Worm (Caenorhabditis elegans) whole organism, L4 larva: ENCODE data around the gene gcy-6.
A peak's percentile ranks its signal among the peaks of the same experiment; 100 is the strongest.

Experiments
- D1046.2 ChIP-seq: fragments of 200-800 bp; sonication (Bioruptor generic); IDR thresholded peaks from 2 replicates; pipeline ENCODE4 v1.3.6; 2022; ENCODE audit warnings: missing genetic modification characterization, missing compliant biosample characterization
- F10B5.3 ChIP-seq: sonication (generic microtip); optimal IDR thresholded peaks from 2 replicates; lab custom pipeline; 2016; ENCODE audit warnings: mild to moderate bottlenecking, missing genetic modification characterization, missing compliant biosample characterization
- F37D6.2 ChIP-seq: sonication (generic microtip); optimal IDR thresholded peaks from 2 replicates; lab custom pipeline; 2016; ENCODE audit warnings: mild to moderate bottlenecking, missing genetic modification characterization, missing compliant biosample characterization
- F49E8.2 ChIP-seq: sonication (generic microtip); optimal IDR thresholded peaks from 2 replicates; lab custom pipeline; 2016; ENCODE audit warnings: missing compliant biosample characterization, mild to moderate bottlenecking, missing genetic modification characterization, borderline replicate concordance
- ZK337.2 ChIP-seq: fragments of 200-800 bp; sonication (Bioruptor generic); IDR thresholded peaks from 2 replicates; pipeline ENCODE4 v1.3.6; 2022; ENCODE audit warnings: missing genetic modification reagents, missing genetic modification characterization, missing compliant biosample characterization
- ZK546.5 ChIP-seq, 2 experiments: sonication (generic microtip); optimal IDR thresholded peaks; 2 replicates each; lab custom pipeline; 2017; ENCODE audit warnings: missing biosample characterization in 2 of 2, missing genetic modification characterization in 2 of 2
- aha-1 ChIP-seq: fragments of 150-350 bp; peaks from one replicate; lab custom pipeline; 2014; ENCODE audit warnings: missing biosample characterization, missing genetic modification characterization
- ceh-28 ChIP-seq: fragments of 150-350 bp; optimal IDR thresholded peaks from 2 replicates; lab custom pipeline; 2014; ENCODE audit warnings: missing biosample characterization, missing genetic modification reagents, missing genetic modification characterization
- ceh-82 ChIP-seq: sonication (generic microtip); optimal IDR thresholded peaks from 2 replicates; lab custom pipeline; 2017; ENCODE audit warnings: missing biosample characterization, missing genetic modification characterization
- ctbp-1 ChIP-seq: fragments of 200-800 bp; sonication (Bioruptor generic); IDR thresholded peaks from 2 replicates; pipeline ENCODE4 v1.3.6; 2022; ENCODE audit warnings: missing genetic modification reagents, missing genetic modification characterization, missing compliant biosample characterization
- daf-16 ChIP-seq, 3 experiments: sonication (generic microtip); optimal IDR thresholded peaks; 2 replicates each; lab custom pipeline; 2016 to 2017; ENCODE audit warnings: missing genetic modification characterization in 3 of 3, missing genetic modification reagents in 3 of 3, mild to moderate bottlenecking in 2 of 3, missing compliant biosample characterization in 2 of 3, missing biosample characterization in 1 of 3, moderate library complexity in 1 of 3
- duxl-1 ChIP-seq: sonication (generic microtip); optimal IDR thresholded peaks from 2 replicates; lab custom pipeline; 2016; ENCODE audit warnings: mild to moderate bottlenecking, missing genetic modification characterization, moderate library complexity, missing compliant biosample characterization; ENCODE audit not compliant: poor library complexity
- dve-1 ChIP-seq: sonication (generic microtip); optimal IDR thresholded peaks from 2 replicates; lab custom pipeline; 2017; ENCODE audit warnings: antibody characterized with exemption, mild to moderate bottlenecking, missing genetic modification characterization, missing compliant biosample characterization; ENCODE audit not compliant: insufficient read depth
- fkh-10 ChIP-seq: fragments of 150-350 bp; optimal IDR thresholded peaks from 2 replicates; lab custom pipeline; 2014; ENCODE audit warnings: missing biosample characterization, missing genetic modification reagents, missing genetic modification characterization
- fos-1 ChIP-seq: fragments of 150-350 bp; optimal IDR thresholded peaks from 2 replicates; lab custom pipeline; 2014; ENCODE audit warnings: missing biosample characterization, missing genetic modification characterization
- hif-1 ChIP-seq, 2 experiments: sonication (generic microtip); optimal IDR thresholded peaks; 2 replicates each; lab custom pipeline; 2016 to 2017; ENCODE audit warnings: missing compliant biosample characterization in 2 of 2, missing genetic modification characterization in 2 of 2, missing genetic modification reagents in 2 of 2, missing genotype in 2 of 2, mild to moderate bottlenecking in 1 of 2
- hlh-11 ChIP-seq: fragments of 200-800 bp; sonication (Bioruptor generic); optimal IDR thresholded peaks from 2 replicates; lab custom pipeline; 2018; ENCODE audit warnings: mild to moderate bottlenecking, missing genetic modification characterization, missing compliant biosample characterization
- hlh-30 ChIP-seq: sonication (generic microtip); optimal IDR thresholded peaks from 2 replicates; lab custom pipeline; 2017; ENCODE audit warnings: antibody characterized with exemption, mild to moderate bottlenecking, missing genetic modification characterization, missing compliant biosample characterization; ENCODE audit not compliant: insufficient read depth
- hmg-1.1 ChIP-seq: fragments of 200-800 bp; sonication (Bioruptor generic); IDR thresholded peaks from 2 replicates; pipeline ENCODE4 v1.3.6; 2022; ENCODE audit warnings: missing genetic modification reagents, missing genetic modification characterization, missing compliant biosample characterization
- lin-29 ChIP-seq: fragments of 200-800 bp; sonication (Bioruptor generic); IDR thresholded peaks from 2 replicates; pipeline ENCODE4 v1.3.6; 2022; ENCODE audit warnings: missing genetic modification reagents, missing genetic modification characterization, missing compliant biosample characterization
- lsy-2 ChIP-seq, 2 experiments: fragments of 150-350 bp in 1 of 2; sonication (generic microtip) in 1 of 2; optimal IDR thresholded peaks; 2 replicates each; lab custom pipeline; 2014 to 2017; ENCODE audit warnings: missing biosample characterization in 2 of 2, missing genetic modification characterization in 2 of 2
- madf-9 ChIP-seq: fragments of 200-800 bp; sonication (Bioruptor generic); conservative IDR thresholded peaks from 2 replicates; pipeline ENCODE4 v1.3.6; 2022; ENCODE audit warnings: missing genetic modification reagents, missing genetic modification characterization, missing compliant biosample characterization
- mdl-1 ChIP-seq, 2 experiments: fragments of 150-350 bp in 1 of 2; sonication (generic microtip) in 1 of 2; optimal IDR thresholded peaks; 2 replicates each; lab custom pipeline; 2014 to 2017; ENCODE audit warnings: missing biosample characterization in 2 of 2, missing genetic modification characterization in 2 of 2
- mep-1 ChIP-seq: fragments of 150-350 bp; sonication (generic microtip); optimal IDR thresholded peaks from 3 replicates; lab custom pipeline; 2014; ENCODE audit warnings: missing biosample characterization, missing genetic modification characterization
- nhr-102 ChIP-seq: sonication (generic microtip); optimal IDR thresholded peaks from 2 replicates; lab custom pipeline; 2016; ENCODE audit warnings: mild to moderate bottlenecking, missing genetic modification characterization, moderate library complexity, missing compliant biosample characterization
- nhr-76 ChIP-seq: fragments of 150-350 bp; optimal IDR thresholded peaks from 2 replicates; lab custom pipeline; 2014; ENCODE audit warnings: missing biosample characterization, missing genetic modification characterization
- rbr-2 ChIP-seq: sonication (generic microtip); optimal IDR thresholded peaks from 2 replicates; lab custom pipeline; 2016; ENCODE audit warnings: missing genotype, missing genetic modification characterization, missing compliant biosample characterization
- set-16 ChIP-seq: fragments of 200-800 bp; sonication (Bioruptor generic); IDR thresholded peaks from 2 replicates; pipeline ENCODE4 v1.3.6; 2022; ENCODE audit warnings: missing genetic modification reagents, missing genetic modification characterization, missing compliant biosample characterization
- skn-1 ChIP-seq: fragments of 150-350 bp; optimal IDR thresholded peaks from 2 replicates; lab custom pipeline; 2014; ENCODE audit warnings: missing biosample characterization, missing genetic modification characterization
- tra-1 ChIP-seq: fragments of 200-800 bp; sonication (Bioruptor generic); IDR thresholded peaks from 2 replicates; pipeline ENCODE4 v1.3.6; 2022; ENCODE audit warnings: missing genetic modification reagents, missing genetic modification characterization, missing compliant biosample characterization
- unc-62 ChIP-seq, 3 experiments: fragments of 150-350 bp in 1 of 3; sonication (generic microtip); optimal IDR thresholded peaks in 2 of 3; peaks in 1 of 3; 1 replicate in 1 of 3; 2 replicates in 2 of 3; lab custom pipeline; 2014 to 2017; ENCODE audit warnings: missing biosample characterization in 3 of 3, missing genetic modification characterization in 3 of 3, missing genetic modification reagents in 3 of 3, missing genotype in 1 of 3

The gcy-6 gene

DNA sequence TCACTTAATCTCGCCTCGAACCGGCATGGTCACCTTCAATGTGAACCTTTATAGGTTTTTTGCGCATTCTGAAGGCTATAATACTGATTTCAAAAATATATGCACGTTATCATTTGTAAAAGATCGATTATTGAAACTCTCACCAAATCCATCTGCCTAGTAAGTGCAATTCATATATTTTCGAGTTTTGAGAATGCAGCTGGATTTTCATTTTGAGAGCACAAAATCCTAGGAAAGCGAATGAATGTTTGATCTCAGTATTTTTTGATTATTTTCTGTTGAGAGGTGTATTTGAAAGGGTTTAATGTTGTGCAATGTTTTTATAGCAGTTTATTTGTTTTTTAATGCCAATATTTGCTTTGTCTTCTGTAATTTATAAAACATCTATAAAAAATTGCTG is 37.8 kb downstream of the gcy-6 start:
- no peak for TF ChIP-seq fos-1 (tag; lab: Kevin White, UChicago)
- TF ChIP-seq unc-62 (GFP tag; optimal IDR thresholded peaks at IDR 0.05 in 1 of 2; lab: Kevin White, UChicago): peak in 1 of 2 experiments; percentile 36
- no peak for TF ChIP-seq unc-62 (tag; optimal IDR thresholded peaks at IDR 0.05; lab: Kevin White, UChicago)
- TF ChIP-seq duxl-1 (tag; lab: Kevin White, UChicago): no peak
- TF ChIP-seq tra-1 (GFP tag; lab: Robert Waterston, UW): no peak
- TF ChIP-seq ceh-82 (tag; lab: Kevin White, UChicago): no peak
- no peak for TF ChIP-seq ZK546.5 (tag; optimal IDR thresholded peaks at IDR 0.05; lab: Kevin White, UChicago)

DNA sequence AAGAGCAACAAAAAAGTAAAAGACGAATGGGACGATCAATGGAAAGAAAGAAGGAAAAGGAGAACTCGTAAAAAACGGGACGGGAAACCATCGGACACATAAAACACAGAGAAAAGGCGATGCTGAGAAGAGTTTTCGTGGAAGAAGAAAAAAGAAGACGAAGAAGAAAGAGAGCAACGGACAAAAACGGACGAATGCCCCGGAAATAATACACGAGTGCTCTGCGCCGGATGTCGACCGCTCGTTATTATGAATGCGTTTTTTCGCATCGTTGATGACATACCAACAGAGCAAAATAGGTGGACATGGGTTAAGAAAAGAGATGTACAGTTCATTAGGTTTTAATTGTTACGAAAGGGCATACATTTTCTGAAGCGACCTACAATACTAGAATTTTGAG is 38.2 kb downstream of the gcy-6 start, which contains the start of gene Y22F5A.11:
Gene Y22F5A.11 (minus strand): TSS at position 28 of the 400 bp plus-strand sequence.
- no peak for TF ChIP-seq nhr-76 (tag; lab: Kevin White, UChicago)
- no peak for TF ChIP-seq ZK337.2
- no peak for TF ChIP-seq F49E8.2 (tag; lab: Kevin White, UChicago)
- TF ChIP-seq mep-1 (tag; lab: Kevin White, UChicago): peak; percentile 41
- TF ChIP-seq hmg-1.1: peak; percentile 23; the same call in 1 of the 2 replicates
- no peak for TF ChIP-seq F10B5.3 (tag; lab: Kevin White, UChicago)
- TF ChIP-seq fkh-10 (GFP tag; lab: Kevin White, UChicago): peak; percentile 18
- TF ChIP-seq rbr-2 (tag; lab: Kevin White, UChicago): peak; percentile 11

ce11 chrV:10273837-10274236 is 40.0 kb downstream of the gcy-6 start:
- TF ChIP-seq unc-62 (GFP tag; optimal IDR thresholded peaks at IDR 0.05 in 1 of 2; lab: Kevin White, UChicago) (peak in 1 of 2 experiments; percentile 99), unc-62 (tag; optimal IDR thresholded peaks at IDR 0.05; lab: Kevin White, UChicago) (no peak), mep-1 (tag; lab: Kevin White, UChicago) (peak; percentile 45), ctbp-1 (GFP tag; lab: Robert Waterston, UW) (0 out of 2 replicates have a peak, but pooled peaks have one; percentile 8), hif-1 (tag; optimal IDR thresholded peaks at IDR 0.05; lab: Kevin White, UChicago) (peak in 1 of 2 experiments; percentile 29), F37D6.2 (peak; percentile 64), mdl-1 (tag; optimal IDR thresholded peaks at IDR 0.05; lab: Kevin White, UChicago) (peak in 1 of 2 experiments; percentile 4), rbr-2 (tag; lab: Kevin White, UChicago) (peak; percentile 49), daf-16 (GFP tag; optimal IDR thresholded peaks at IDR 0.05; lab: Kevin White, UChicago) (no peak), daf-16 (tag; optimal IDR thresholded peaks at IDR 0.05; lab: Kevin White, UChicago) (no peak), aha-1 (tag; lab: Kevin White, UChicago) (peak; percentile 69), madf-9 (GFP tag; lab: Robert Waterston, UW) (no peak), set-16 (GFP tag; lab: Robert Waterston, UW) (peak; percentile 7; the same call in 1 of the 2 replicates), hlh-30 (tag; lab: Kevin White, UChicago) (peak; percentile 24), dve-1 (peak; percentile 13), hlh-11 (no peak), fkh-10 (GFP tag; lab: Kevin White, UChicago) (peak; percentile 94), D1046.2 (GFP tag; lab: Robert Waterston, UW) (no peak), ceh-28 (tag; lab: Kevin White, UChicago) (peak; percentile 62), lsy-2 (tag; optimal IDR thresholded peaks at IDR 0.05; lab: Kevin White, UChicago) (peak; percentile 44 to 50), hmg-1.1 (peak; percentile 76; the same call in 1 of the 2 replicates), nhr-102 (tag; lab: Kevin White, UChicago) (no peak)

DNA sequence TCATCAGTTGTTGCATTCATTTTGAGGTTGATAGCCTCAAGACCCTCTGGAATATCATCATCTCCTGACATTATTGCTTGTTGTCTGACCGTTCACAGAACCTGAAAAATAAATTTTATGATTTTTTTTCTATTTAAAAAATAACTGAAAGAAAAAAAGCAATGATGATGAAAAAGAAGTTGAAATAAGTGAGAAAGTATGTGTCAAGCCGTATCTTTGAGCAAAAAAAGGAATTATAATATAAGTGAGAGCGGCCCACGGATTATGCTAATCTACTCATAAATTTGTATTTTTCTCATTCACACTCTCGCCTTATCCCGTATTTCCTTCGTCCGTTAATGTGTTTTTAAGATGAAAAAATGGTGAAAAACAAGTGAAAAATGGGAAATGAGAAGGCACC is 43.6 kb downstream of the gcy-6 start, which contains the start of gene ric-4:
Gene ric-4 (minus strand): TSS at position 101 of the 400 bp plus-strand sequence.
- TF ChIP-seq skn-1 (tag; lab: Kevin White, UChicago): no peak
- no peak for TF ChIP-seq lin-29
